Fruit fly (Drosophila melanogaster) whole organism, embryonic: Measurements from ENCODE around the gene CG5861.

Experiments used
- CG10462 ChIP-seq: fragments of 200-800 bp; sonication (Bioruptor generic); optimal IDR thresholded peaks from 2 replicates; lab custom pipeline; 2016; ENCODE audit warnings: missing biosample characterization, missing genetic modification characterization
- CG10654 ChIP-seq: fragments of 200-800 bp; sonication (Bioruptor generic); optimal IDR thresholded peaks from 2 replicates; lab custom pipeline; 2016; ENCODE audit warnings: missing biosample characterization, missing genetic modification characterization
- CG10959 ChIP-seq: fragments of 200-800 bp; sonication (Bioruptor generic); IDR thresholded peaks from 2 replicates; pipeline ENCODE4 v1.3.6; 2022; ENCODE audit warnings: missing biosample characterization, missing genetic modification characterization
- CG12071 ChIP-seq: fragments of 200-800 bp; sonication (Bioruptor generic); optimal IDR thresholded peaks from 3 replicates; lab custom pipeline; 2018; ENCODE audit warnings: missing biosample characterization, mild to moderate bottlenecking, missing genetic modification characterization
- CG1233 ChIP-seq: fragments of 200-800 bp; sonication (Bioruptor generic); optimal IDR thresholded peaks from 4 replicates; lab custom pipeline; 2018; ENCODE audit warnings: missing biosample characterization, mild to moderate bottlenecking, missing genetic modification characterization
- CG12744 ChIP-seq: fragments of 200-800 bp; sonication (Bioruptor generic); optimal IDR thresholded peaks from 2 replicates; lab custom pipeline; 2016; ENCODE audit warnings: missing biosample characterization, missing genetic modification characterization
- CG13123 ChIP-seq: fragments of 200-800 bp; sonication (Bioruptor generic); optimal IDR thresholded peaks from 2 replicates; lab custom pipeline; 2016; ENCODE audit warnings: missing biosample characterization, missing genetic modification characterization
- CG14667 ChIP-seq: fragments of 200-800 bp; sonication (Bioruptor generic); IDR thresholded peaks from 2 replicates; pipeline ENCODE4 v1.3.6; 2022; ENCODE audit warnings: missing biosample characterization, missing genetic modification characterization
- CG14710 ChIP-seq: fragments of 200-800 bp; sonication (Bioruptor generic); optimal IDR thresholded peaks from 3 replicates; lab custom pipeline; 2019; ENCODE audit warnings: missing biosample characterization, mild to moderate bottlenecking, missing genetic modification characterization, moderate library complexity
- CG1529 ChIP-seq: fragments of 200-800 bp; sonication (Bioruptor generic); optimal IDR thresholded peaks from 3 replicates; lab custom pipeline; 2018; ENCODE audit warnings: missing biosample characterization, missing genetic modification characterization
- CG15514 ChIP-seq: fragments of 200-800 bp; sonication (Bioruptor generic); optimal IDR thresholded peaks from 3 replicates; lab custom pipeline; 2017; ENCODE audit warnings: missing biosample characterization, missing genetic modification characterization, mild to moderate bottlenecking, moderate library complexity, missing genetic modification reagents
- CG1603 ChIP-seq: fragments of 200-800 bp; sonication (Bioruptor generic); optimal IDR thresholded peaks from 2 replicates; lab custom pipeline; 2019; ENCODE audit warnings: missing biosample characterization, mild to moderate bottlenecking, missing genetic modification characterization, moderate library complexity
- CG16779 ChIP-seq: fragments of 200-800 bp; sonication (Bioruptor generic); IDR thresholded peaks from 2 replicates; pipeline ENCODE4 v1.3.6; 2022; ENCODE audit warnings: missing biosample characterization, missing genetic modification characterization
- CG16815 ChIP-seq: fragments of 200-800 bp; sonication (Bioruptor generic); optimal IDR thresholded peaks from 3 replicates; lab custom pipeline; 2017; ENCODE audit warnings: missing biosample characterization, mild to moderate bottlenecking, missing genetic modification characterization
- CG2129 ChIP-seq: fragments of 200-800 bp; sonication (Bioruptor generic); IDR thresholded peaks from 2 replicates; pipeline ENCODE4 v1.3.6; 2022; ENCODE audit warnings: missing biosample characterization, missing genetic modification characterization; ENCODE audit not compliant: partially characterized antibody
- CG31224 ChIP-seq: fragments of 200-800 bp; sonication (Bioruptor generic); IDR thresholded peaks from 2 replicates; pipeline ENCODE4 v1.3.6; 2022; ENCODE audit warnings: missing biosample characterization, missing genetic modification characterization
- CG31388 ChIP-seq: fragments of 200-800 bp; sonication (Bioruptor generic); optimal IDR thresholded peaks from 2 replicates; lab custom pipeline; 2016; ENCODE audit warnings: missing biosample characterization, missing genetic modification characterization
- CG34376 ChIP-seq: fragments of 200-800 bp; sonication (Bioruptor generic); optimal IDR thresholded peaks from 2 replicates; lab custom pipeline; 2018; ENCODE audit warnings: missing biosample characterization, mild to moderate bottlenecking, missing genetic modification characterization
- CG4617 ChIP-seq: fragments of 200-800 bp; sonication (Bioruptor generic); optimal IDR thresholded peaks from 3 replicates; lab custom pipeline; 2016; ENCODE audit warnings: missing biosample characterization, missing genetic modification characterization, borderline replicate concordance
- CG8281 ChIP-seq: fragments of 200-800 bp; sonication (Bioruptor generic); optimal IDR thresholded peaks from 2 replicates; lab custom pipeline; 2018; ENCODE audit warnings: missing biosample characterization, mild to moderate bottlenecking, missing genetic modification characterization, moderate library complexity
- Camta ChIP-seq: fragments of 200-800 bp; sonication (Bioruptor generic); optimal IDR thresholded peaks from 2 replicates; lab custom pipeline; 2016; ENCODE audit warnings: missing biosample characterization, missing genetic modification characterization
- Dek ChIP-seq: fragments of 200-800 bp; sonication (Bioruptor generic); optimal IDR thresholded peaks from 3 replicates; lab custom pipeline; 2019; ENCODE audit warnings: missing biosample characterization, mild to moderate bottlenecking, missing genetic modification characterization, moderate library complexity
- Ets65A ChIP-seq: fragments of 200-800 bp; sonication (Bioruptor generic); peaks from one replicate; lab custom pipeline; 2016; ENCODE audit warnings: missing biosample characterization, missing genetic modification characterization
- Fer1 ChIP-seq: fragments of 200-800 bp; sonication (Bioruptor generic); optimal IDR thresholded peaks from 2 replicates; lab custom pipeline; 2017; ENCODE audit warnings: missing biosample characterization, mild to moderate bottlenecking, missing genetic modification characterization
- Stat92E ChIP-seq, 3 experiments: fragments of >200 bp in 2 of 3; fragments of 200-800 bp in 1 of 3; sonication (Bioruptor generic) in 1 of 3; optimal IDR thresholded peaks; 2 replicates each; lab custom pipeline; 2017 to 2019; ENCODE audit warnings: missing biosample characterization in 3 of 3, missing genetic modification characterization in 3 of 3, mild to moderate bottlenecking in 1 of 3, moderate library complexity in 1 of 3
- abd-A ChIP-seq: fragments of 200-800 bp; sonication (Bioruptor generic); optimal IDR thresholded peaks from 3 replicates; lab custom pipeline; 2019; ENCODE audit warnings: missing biosample characterization, mild to moderate bottlenecking, missing genetic modification characterization, moderate library complexity
- ara ChIP-seq: fragments of 200-800 bp; sonication (Bioruptor generic); IDR thresholded peaks from 2 replicates; pipeline ENCODE4 v1.3.6; 2022; ENCODE audit warnings: missing biosample characterization, missing genetic modification characterization
- dan ChIP-seq: fragments of 200-800 bp; sonication (Bioruptor generic); IDR thresholded peaks from 2 replicates; pipeline ENCODE4 v1.3.6; 2022; ENCODE audit warnings: missing biosample characterization, missing genetic modification characterization
- danr ChIP-seq: fragments of 200-800 bp; sonication (Bioruptor generic); IDR thresholded peaks from 2 replicates; pipeline ENCODE4 v1.3.6; 2022; ENCODE audit warnings: missing biosample characterization, missing genetic modification characterization
- en ChIP-seq: fragments of 200-800 bp; sonication (Bioruptor generic); optimal IDR thresholded peaks from 2 replicates; lab custom pipeline; 2016; ENCODE audit warnings: missing biosample characterization, missing genetic modification characterization
- ewg ChIP-seq: fragments of 200-800 bp; sonication (Bioruptor generic); optimal IDR thresholded peaks from 3 replicates; lab custom pipeline; 2017; ENCODE audit warnings: mild to moderate bottlenecking, missing biosample characterization, missing genetic modification reagents, missing genetic modification characterization
- fd96Cb ChIP-seq: fragments of 200-800 bp; sonication (Bioruptor generic); optimal IDR thresholded peaks from 2 replicates; lab custom pipeline; 2018; ENCODE audit warnings: missing biosample characterization, mild to moderate bottlenecking, missing genetic modification characterization, moderate library complexity
- grau ChIP-seq: fragments of 200-800 bp; optimal IDR thresholded peaks from 3 replicates; lab custom pipeline; 2019; ENCODE audit warnings: missing biosample characterization, mild to moderate bottlenecking, missing genetic modification characterization, moderate library complexity
- knrl ChIP-seq: fragments of 200-800 bp; sonication (Bioruptor generic); IDR thresholded peaks from 3 replicates; pipeline ENCODE4 v1.3.6; 2022; ENCODE audit warnings: missing biosample characterization, missing genetic modification characterization; ENCODE audit not compliant: partially characterized antibody
- lov ChIP-seq, 2 experiments: fragments of 200-800 bp in 1 of 2; fragments of >200 bp in 1 of 2; sonication (Bioruptor generic) in 1 of 2; IDR thresholded peaks in 1 of 2; optimal IDR thresholded peaks in 1 of 2; 2 replicates in 1 of 2; 3 replicates in 1 of 2; pipeline versions ENCODE4 v1.3.6 to Lab custom; 2017 to 2022; ENCODE audit warnings: missing biosample characterization in 1 of 2, missing genetic modification characterization in 1 of 2
- odd ChIP-seq: fragments of 200-800 bp; sonication (Bioruptor generic); optimal IDR thresholded peaks from 2 replicates; lab custom pipeline; 2017; ENCODE audit warnings: missing biosample characterization, mild to moderate bottlenecking, missing genetic modification characterization
- pb ChIP-seq: fragments of 200-800 bp; sonication (Bioruptor generic); optimal IDR thresholded peaks from 3 replicates; lab custom pipeline; 2016; ENCODE audit warnings: missing biosample characterization, missing genetic modification characterization
- phol ChIP-seq: fragments of 200-800 bp; sonication (Bioruptor generic); optimal IDR thresholded peaks from 3 replicates; lab custom pipeline; 2018; ENCODE audit warnings: missing biosample characterization, mild to moderate bottlenecking, missing genetic modification characterization, moderate library complexity
- sens-2 ChIP-seq: fragments of 200-800 bp; sonication (Bioruptor generic); IDR thresholded peaks from 2 replicates; pipeline ENCODE4 v1.3.6; 2022; ENCODE audit warnings: missing biosample characterization, missing genetic modification characterization
- tx ChIP-seq: fragments of 200-800 bp; sonication (Bioruptor generic); optimal IDR thresholded peaks from 2 replicates; lab custom pipeline; 2016; ENCODE audit warnings: missing biosample characterization, missing genetic modification characterization
- zen ChIP-seq: fragments of 200-800 bp; sonication (Bioruptor generic); optimal IDR thresholded peaks from 3 replicates; lab custom pipeline; 2018; ENCODE audit warnings: missing biosample characterization, mild to moderate bottlenecking, missing genetic modification characterization, moderate library complexity

The CG5861 gene

dm6 chr2L:16350160-16350633 lies 43.1 kb upstream of the CG5861 start (continued):
- TF ChIP-seq CG1233 (GFP tag; lab: Kevin White, UChicago) (peak; percentile 21), danr (GFP tag; lab: Robert Waterston, UW) (no peak), tx (GFP tag; lab: Kevin White, UChicago) (peak; percentile 57), abd-A (tag; lab: Kevin White, UChicago) (no peak)

DNA sequence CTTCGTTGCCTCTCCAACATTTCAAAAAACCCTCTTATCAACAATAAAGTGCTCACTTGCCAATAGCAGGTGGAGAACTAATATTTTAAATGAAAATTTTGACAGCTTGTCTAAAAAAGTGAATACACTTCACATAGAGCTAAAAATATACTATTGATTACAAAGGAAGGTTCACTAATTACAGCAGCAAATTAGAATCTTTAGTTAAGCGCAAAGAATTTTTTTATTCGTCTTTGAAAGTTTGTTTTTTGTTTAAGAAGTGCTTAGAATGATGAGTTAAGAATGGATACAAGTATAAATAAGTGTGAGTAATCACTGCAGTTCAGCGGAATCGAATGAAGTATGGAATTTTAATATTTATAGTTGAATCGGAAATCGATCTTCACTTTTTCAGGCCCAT lies 35.1 kb upstream of the CG5861 start, which contains the start of gene CG44405:
Gene CG44405, minus strand, starts transcription at position 101 of the 400 bp plus-strand sequence.
- TF ChIP-seq CG16815 (GFP tag; lab: Kevin White, UChicago) (no peak), CG14667 (GFP tag; lab: Robert Waterston, UW) (no peak), pb (GFP tag; lab: Kevin White, UChicago) (no peak), CG14710 (tag; lab: Kevin White, UChicago) (no peak), CG16779 (GFP tag; lab: Robert Waterston, UW) (no peak), fd96Cb (tag; lab: Kevin White, UChicago) (no peak), dan (GFP tag; lab: Robert Waterston, UW) (no peak), odd (GFP tag; lab: Kevin White, UChicago) (no peak), CG10654 (no peak), CG31388 (no peak)

- TF ChIP-seq CG2129 (GFP tag; lab: Robert Waterston, UW) (no peak), Ets65A (GFP tag; lab: Kevin White, UChicago) (peak; percentile 20), CG1529 (GFP tag; lab: Kevin White, UChicago) (no peak), grau (tag; lab: Kevin White, UChicago) (no peak), ara (GFP tag; lab: Robert Waterston, UW) (no peak)
- TF ChIP-seq, all 482 proteins: peak for 1
Measured at dm6 chr2L:16340268-16340667, 33.2 kb upstream of the CG5861 start, which contains the start of gene CG42266. Gene CG42266, minus strand, starts transcription at chr2L:16340368.

DNA sequence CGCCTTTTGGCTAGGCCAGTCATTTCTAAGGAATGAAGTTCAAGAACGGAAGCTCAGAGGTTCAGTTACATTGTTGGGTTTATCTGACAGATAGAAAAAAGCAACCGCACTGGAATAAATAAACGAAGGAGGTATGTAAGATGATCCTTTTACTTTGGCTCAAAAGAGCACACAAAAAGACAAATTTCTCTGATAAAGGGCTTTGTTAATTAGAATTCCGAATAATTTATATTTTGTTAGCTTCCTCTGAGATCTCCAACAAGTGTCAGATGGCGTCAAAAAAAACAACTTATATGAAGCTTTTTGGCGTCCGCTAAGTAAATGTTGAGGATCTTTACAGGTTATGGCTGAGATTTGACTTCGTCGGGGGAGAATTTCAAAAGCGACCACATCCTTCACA lies 30.7 kb upstream of the CG5861 start, which contains the start of gene CG31817:
Gene CG31817, minus strand, starts transcription at position 101 of the 400 bp plus-strand sequence.
- no peak for TF ChIP-seq CG10959 (GFP tag; lab: Robert Waterston, UW)
- no peak for TF ChIP-seq sens-2 (GFP tag; lab: Robert Waterston, UW)
- no peak for TF ChIP-seq knrl (GFP tag; lab: Robert Waterston, UW)

- TF ChIP-seq Stat92E (GFP tag; optimal IDR thresholded peaks at IDR 0.05; lab: Kevin White, UChicago) (peak in 1 of 3 experiments; percentile 50), CG12071 (no peak), zen (peak; percentile 78), CG8281 (tag; lab: Kevin White, UChicago) (no peak), Dek (tag; lab: Kevin White, UChicago) (no peak)
Measured at dm6 chr2L:16329625-16330024, 22.5 kb upstream of the CG5861 start, which contains the start of gene CG4440. Gene CG4440, plus strand, starts transcription at chr2L:16329925.

DNA sequence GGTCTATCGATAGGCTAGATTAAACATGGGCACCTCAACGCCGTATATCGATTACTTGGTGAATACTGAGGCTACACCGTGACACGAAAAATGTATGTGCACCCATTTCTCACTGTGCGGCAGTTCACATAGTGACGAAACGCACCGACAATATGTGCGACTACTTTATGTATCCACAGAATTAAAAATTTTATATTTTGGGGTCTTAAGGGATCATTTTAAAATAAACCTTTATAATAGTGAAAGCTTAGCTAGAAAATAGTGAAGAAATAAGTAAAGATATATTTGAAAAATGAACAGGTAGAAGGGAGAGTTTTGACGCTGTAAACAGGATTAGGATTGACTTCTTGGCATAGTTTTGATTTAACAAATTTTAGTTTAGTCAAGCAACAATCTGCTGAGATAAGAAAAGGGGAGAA lies 22.0 kb upstream of the CG5861 start, which contains the start of gene mRpL4:
Gene mRpL4, minus strand, starts transcription at position 31 of the 419 bp plus-strand sequence.
- TF ChIP-seq CG1603 (tag; lab: Kevin White, UChicago) (peak; percentile 77), CG1233 (GFP tag; lab: Kevin White, UChicago) (peak; percentile 44), CG15514 (peak; percentile 65), Fer1 (GFP tag; lab: Kevin White, UChicago) (no peak), CG4617 (peak; percentile 89), phol (tag; lab: Kevin White, UChicago) (peak; percentile 79), lov (optimal IDR thresholded peaks at IDR 0.05; lab: Kevin White, UChicago) (no peak), lov (GFP tag; IDR thresholded peaks at IDR 0.05; lab: Robert Waterston, UW) (peak; percentile 58; the same call in 1 of the 3 replicates), CG31224 (GFP tag; lab: Robert Waterston, UW) (peak; percentile 66), Camta (peak; percentile 80), CG12744 (GFP tag; lab: Kevin White, UChicago) (peak; percentile 47), ewg (GFP tag; lab: Kevin White, UChicago) (peak; percentile 9), CG34376 (GFP tag; lab: Kevin White, UChicago) (no peak), CG13123 (GFP tag; lab: Kevin White, UChicago) (peak; percentile 59), CG10462 (GFP tag; lab: Kevin White, UChicago) (peak; percentile 52), en (GFP tag; lab: Kevin White, UChicago) (peak; percentile 15)
